Worm (Caenorhabditis elegans) whole organism, early embryonic: ENCODE results near the gene nuo-4.

ENCODE experiments used
- B0310.2 ChIP-seq: sonication (generic microtip); optimal IDR thresholded peaks from 2 replicates; lab custom pipeline; 2016; ENCODE audit warnings: mild to moderate bottlenecking, missing genetic modification characterization, missing compliant biosample characterization
- F13C5.2 ChIP-seq: sonication (generic microtip); optimal IDR thresholded peaks from 2 replicates; lab custom pipeline; 2017; ENCODE audit warnings: mild to moderate bottlenecking, missing genetic modification characterization, inconsistent platforms, missing compliant biosample characterization
- aly-1 ChIP-seq: sonication (generic microtip); optimal IDR thresholded peaks from 2 replicates; lab custom pipeline; 2016; ENCODE audit warnings: missing genetic modification characterization, missing compliant biosample characterization
- ama-1 ChIP-seq: fragments of 150-350 bp; optimal IDR thresholded peaks from 2 replicates; lab custom pipeline; 2014
- ceh-13 ChIP-seq: fragments of 200-800 bp; sonication (Bioruptor generic); optimal IDR thresholded peaks from 2 replicates; lab custom pipeline; 2018; ENCODE audit warnings: mild to moderate bottlenecking, missing genetic modification characterization, missing compliant biosample characterization
- ceh-36 ChIP-seq: sonication (generic microtip); optimal IDR thresholded peaks from 2 replicates; lab custom pipeline; 2016; ENCODE audit warnings: missing genetic modification characterization, inconsistent platforms, missing compliant biosample characterization
- ets-7 ChIP-seq: sonication (generic microtip); optimal IDR thresholded peaks from 2 replicates; lab custom pipeline; 2016; ENCODE audit warnings: missing genotype, missing genetic modification characterization, missing compliant biosample characterization
- flt-1 ChIP-seq: fragments of 200-800 bp; sonication (Bioruptor generic); IDR thresholded peaks from 2 replicates; pipeline ENCODE4 v1.3.6; 2022; ENCODE audit warnings: missing genetic modification characterization, missing compliant biosample characterization
- hmbx-1 ChIP-seq: sonication (generic microtip); optimal IDR thresholded peaks from 2 replicates; lab custom pipeline; 2016; ENCODE audit warnings: mild to moderate bottlenecking, missing genetic modification characterization, missing compliant biosample characterization
- hmg-4 ChIP-seq: fragments of 200-800 bp; sonication (Bioruptor generic); optimal IDR thresholded peaks from 2 replicates; lab custom pipeline; 2018; ENCODE audit warnings: mild to moderate bottlenecking, missing genetic modification characterization, missing compliant biosample characterization
- hnd-1 ChIP-seq: sonication (generic microtip); optimal IDR thresholded peaks from 2 replicates; lab custom pipeline; 2016; ENCODE audit warnings: missing genetic modification characterization, missing compliant biosample characterization
- pes-1 ChIP-seq: fragments of 200-800 bp; sonication (Bioruptor generic); IDR thresholded peaks from 2 replicates; pipeline ENCODE4 v1.3.6; 2022; ENCODE audit warnings: missing genetic modification reagents, missing genetic modification characterization, missing compliant biosample characterization
- scrt-1 ChIP-seq: fragments of 200-800 bp; sonication (Bioruptor generic); IDR thresholded peaks from 2 replicates; pipeline ENCODE4 v1.3.6; 2022; ENCODE audit warnings: missing genetic modification characterization, missing compliant biosample characterization
- sea-1 ChIP-seq: fragments of 200-800 bp; sonication (Bioruptor generic); conservative IDR thresholded peaks from 2 replicates; pipeline ENCODE4 v1.3.6; 2022; ENCODE audit warnings: missing genetic modification characterization, missing compliant biosample characterization
- tbx-11 ChIP-seq: fragments of 200-800 bp; sonication (Bioruptor generic); IDR thresholded peaks from 2 replicates; pipeline ENCODE4 v1.3.6; 2022; ENCODE audit warnings: missing genetic modification characterization, missing compliant biosample characterization
- tbx-37 ChIP-seq: fragments of 200-800 bp; sonication (Bioruptor generic); conservative IDR thresholded peaks from 2 replicates; pipeline ENCODE4 v1.3.6; 2022; ENCODE audit warnings: missing genetic modification reagents, missing genetic modification characterization, missing compliant biosample characterization
- tra-4 ChIP-seq: sonication (generic microtip); optimal IDR thresholded peaks from 2 replicates; lab custom pipeline; 2017; ENCODE audit warnings: missing genetic modification characterization, missing compliant biosample characterization

nuo-4 gene

ce11 chrIII:7112285-7112684, 46.3 kb downstream of the nuo-4 start:
- TF ChIP-seq B0310.2 (tag; lab: Kevin White, UChicago) (no peak), hnd-1 (tag; lab: Kevin White, UChicago) (no peak), aly-1 (tag; lab: Kevin White, UChicago) (no peak), hmg-4 (GFP tag; lab: Kevin White, UChicago) (no peak), ets-7 (tag; lab: Kevin White, UChicago) (no peak), tbx-11 (GFP tag; lab: Robert Waterston, UW) (no peak), tbx-37 (no peak), pes-1 (GFP tag; lab: Robert Waterston, UW) (no peak), sea-1 (no peak)

ce11 chrIII:7111793-7112192, 46.8 kb downstream of the nuo-4 start, which contains the start of gene B0280.7:
Gene B0280.7 (minus strand): TSS chrIII:7111893.
- TF ChIP-seq hmbx-1 (tag; lab: Kevin White, UChicago), result no peak

- TF ChIP-seq F13C5.2 (tag; lab: Kevin White, UChicago) (no peak), sea-1 (no peak), tra-4 (no peak), hnd-1 (tag; lab: Kevin White, UChicago) (no peak), tbx-37 (no peak), aly-1 (tag; lab: Kevin White, UChicago) (no peak), hmbx-1 (tag; lab: Kevin White, UChicago) (no peak), ceh-13 (GFP tag; lab: Kevin White, UChicago) (no peak), B0310.2 (tag; lab: Kevin White, UChicago) (no peak), scrt-1 (GFP tag; lab: Robert Waterston, UW) (no peak), flt-1 (GFP tag; lab: Robert Waterston, UW) (no peak)
Observed at ce11 chrIII:7107965-7108364, 50.6 kb downstream of the nuo-4 start, which contains the start of gene odd-1. Gene odd-1 (plus strand): TSS chrIII:7108313.

- TF ChIP-seq scrt-1 (GFP tag; lab: Robert Waterston, UW) (no peak), pes-1 (GFP tag; lab: Robert Waterston, UW) (no peak), ceh-36 (no peak), ama-1 (lab: Kevin White, UChicago) (no peak), hmg-4 (GFP tag; lab: Kevin White, UChicago) (no peak), hmbx-1 (tag; lab: Kevin White, UChicago) (no peak), B0310.2 (tag; lab: Kevin White, UChicago) (no peak), tbx-37 (no peak), tra-4 (no peak), ets-7 (tag; lab: Kevin White, UChicago) (no peak), ceh-13 (GFP tag; lab: Kevin White, UChicago) (no peak), flt-1 (GFP tag; lab: Robert Waterston, UW) (no peak), tbx-11 (GFP tag; lab: Robert Waterston, UW) (no peak), sea-1 (no peak)
Observed at ce11 chrIII:7106854-7107253, 51.8 kb downstream of the nuo-4 start.
